Worm (Caenorhabditis elegans): ENCODE results near the gene pdha-1.
A peak's percentile ranks its signal among the peaks of the same experiment; 100 is the strongest.

Gene pdha-1

ce11 chrII:8099212-8099784 is 33.2 kb downstream of the pdha-1 start:
- TF ChIP-seq F37B4.10 (GFP tag; IDR thresholded peaks at IDR 0.05) = no peak
- TF ChIP-seq lin-40 (tag; optimal IDR thresholded peaks at IDR 0.05) = no peak
- TF ChIP-seq egl-18 (GFP tag; IDR thresholded peaks at IDR 0.05) = no peak
- TF ChIP-seq ceh-79 (tag; optimal IDR thresholded peaks at IDR 0.05) = no peak
- TF ChIP-seq Y53G8AR.9 (GFP tag; conservative IDR thresholded peaks at IDR 0.05) = no peak
- no peak for TF ChIP-seq hlh-12 (tag; optimal IDR thresholded peaks at IDR 0.05)
- no peak for TF ChIP-seq ztf-26 (tag; optimal IDR thresholded peaks at IDR 0.05)
- no peak for TF ChIP-seq egl-44 (GFP tag; IDR thresholded peaks at IDR 0.05)
- TF ChIP-seq die-1 (tag; optimal IDR thresholded peaks at IDR 0.05) = no peak
- no peak for TF ChIP-seq mcd-1 (GFP tag; IDR thresholded peaks at IDR 0.05)
- no peak for TF ChIP-seq nfya-2 (GFP tag; IDR thresholded peaks at IDR 0.05)
- TF ChIP-seq Y56A3A.18 (GFP tag; IDR thresholded peaks at IDR 0.05) = no peak
- TF ChIP-seq let-607 (tag; optimal IDR thresholded peaks at IDR 0.05) = no peak
- no peak for TF ChIP-seq aptf-2 (GFP tag; conservative IDR thresholded peaks at IDR 0.05)

ce11 chrII:8102041-8102440 is 36.0 kb downstream of the pdha-1 start, which contains the start of gene sre-2:
TSS of gene sre-2 (minus strand) at chrII:8102141.
- no peak for TF ChIP-seq ceh-91 (GFP tag; IDR thresholded peaks at IDR 0.05)
- TF ChIP-seq ceh-27 (GFP tag; optimal IDR thresholded peaks at IDR 0.05) = no peak
- TF ChIP-seq ztf-22 (GFP tag; optimal IDR thresholded peaks at IDR 0.05) = no peak
- no peak for TF ChIP-seq hsf-1 (GFP tag; IDR thresholded peaks at IDR 0.05)
- TF ChIP-seq madf-3 (GFP tag; IDR thresholded peaks at IDR 0.05) = no peak
- TF ChIP-seq ZK185.1 (tag; optimal IDR thresholded peaks at IDR 0.05; ENCODE audit: poor library complexity, severe bottlenecking) = no peak
- no peak for TF ChIP-seq mes-4 (tag; optimal IDR thresholded peaks at IDR 0.05)
- no peak for TF ChIP-seq dpl-1 (GFP tag; optimal IDR thresholded peaks at IDR 0.05)
- TF ChIP-seq lin-54 (GFP tag; optimal IDR thresholded peaks at IDR 0.05) = no peak
- no peak for TF ChIP-seq egl-44 (GFP tag; IDR thresholded peaks at IDR 0.05)
- TF ChIP-seq hrde-1 (tag; optimal IDR thresholded peaks at IDR 0.05; ENCODE audit: borderline replicate concordance) = no peak
- TF ChIP-seq nfya-1 (tag; optimal IDR thresholded peaks at IDR 0.05; ENCODE audit: borderline replicate concordance, insufficient read depth) = no peak
- TF ChIP-seq xnd-1 (tag; optimal IDR thresholded peaks at IDR 0.05) = no peak
- no peak for TF ChIP-seq cebp-2 (GFP tag; IDR thresholded peaks at IDR 0.05)
- TF ChIP-seq F52B5.7 (tag; optimal IDR thresholded peaks at IDR 0.05) = no peak
- TF ChIP-seq ccch-3 (GFP tag; optimal IDR thresholded peaks at IDR 0.05) = no peak

ce11 chrII:8104998-8105397 is 38.9 kb downstream of the pdha-1 start, which contains the start of gene sfxn-5:
TSS of gene sfxn-5 (minus strand) at chrII:8105052.
- peak; percentile 49 for TF ChIP-seq nhr-80 (tag; optimal IDR thresholded peaks at IDR 0.05)
- no peak for TF ChIP-seq mes-4 (tag; optimal IDR thresholded peaks at IDR 0.05)
- TF ChIP-seq hmg-1.2 (GFP tag; IDR thresholded peaks at IDR 0.05) = peak; percentile 26; the same call in 1 of the 2 replicates

- no peak for TF ChIP-seq ama-1 (optimal IDR thresholded peaks at IDR 0.05)
- peak in 1 of 2 experiments; percentile 86 for TF ChIP-seq ama-1 (GFP tag; optimal IDR thresholded peaks at IDR 0.05)
- TF ChIP-seq C17E4.6 (GFP tag; IDR thresholded peaks at IDR 0.05) = no peak; the same call in 1 of the 2 replicates
- TF ChIP-seq ceh-100 (GFP tag; IDR thresholded peaks at IDR 0.05) = peak; percentile 75
- TF ChIP-seq ceh-27 (GFP tag; optimal IDR thresholded peaks at IDR 0.05) = peak; percentile 88
- peak; percentile 88; the same call in 1 of the 2 replicates for TF ChIP-seq cebp-2 (GFP tag; IDR thresholded peaks at IDR 0.05)
- no peak for TF ChIP-seq nfya-1 (tag; optimal IDR thresholded peaks at IDR 0.05; ENCODE audit: borderline replicate concordance, insufficient read depth)
- TF ChIP-seq nfya-2 (GFP tag; IDR thresholded peaks at IDR 0.05) = no peak
- TF ChIP-seq tbp1 (GFP tag; optimal IDR thresholded peaks at IDR 0.05) = peak; percentile 96
- no peak for TF ChIP-seq egl-18 (GFP tag; IDR thresholded peaks at IDR 0.05)
- TF ChIP-seq B0035.1 (tag; optimal IDR thresholded peaks at IDR 0.05) = peak; percentile 46
- TF ChIP-seq K12H6.12 (tag; optimal IDR thresholded peaks at IDR 0.05) = peak; percentile 57
- TF ChIP-seq ztf-22 (GFP tag; optimal IDR thresholded peaks at IDR 0.05) = peak; percentile 91
- TF ChIP-seq gei-17 (GFP tag; optimal IDR thresholded peaks at IDR 0.05) = no peak
- no peak for TF ChIP-seq Y53F4B.3 (GFP tag; IDR thresholded peaks at IDR 0.05)
- peak; percentile 75 for TF ChIP-seq hmg-20 (GFP tag; IDR thresholded peaks at IDR 0.05)
- TF ChIP-seq ccch-3 (GFP tag; optimal IDR thresholded peaks at IDR 0.05) = no peak
- TF ChIP-seq tlf-1 (GFP tag; optimal IDR thresholded peaks at IDR 0.05) = peak; percentile 64
These were observed 41.0 kb downstream of the pdha-1 start, which contains the start of the genes chst-1 and C41C4.9 for ce11 chrII:8106921-8107695. TSS of gene chst-1 (minus strand) at chrII:8106971. TSS of gene C41C4.9 (plus strand) at chrII:8107645.
